Worm (Caenorhabditis elegans): ENCODE measurements around the gene mrps-22.

The mrps-22 gene

DNA sequence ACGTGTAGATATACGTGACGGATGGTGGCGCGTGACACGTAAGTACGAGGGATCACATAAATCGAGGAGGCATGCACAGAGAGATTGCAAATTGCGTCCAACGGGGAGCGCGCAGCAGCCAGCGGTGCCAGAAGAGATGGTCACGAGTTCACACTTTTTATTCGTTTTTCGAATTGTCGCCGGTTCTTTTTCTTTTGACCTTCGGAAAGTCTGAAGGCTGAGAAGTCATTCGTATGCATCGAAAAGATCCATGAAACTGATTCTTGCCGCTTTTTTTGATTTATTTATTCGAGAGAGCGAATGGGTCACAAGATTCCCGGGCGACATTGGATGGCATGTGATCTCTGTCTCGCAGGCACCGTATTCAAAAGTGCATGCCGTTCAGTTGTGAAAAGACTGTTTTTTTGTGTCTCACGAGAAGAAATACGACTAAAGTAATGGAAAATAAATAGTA, 23.4 kb upstream of the mrps-22 start (continued):
- TF ChIP-seq unc-130 (GFP tag; optimal IDR thresholded peaks at IDR 0.05) (no peak), lsy-2 (tag; optimal IDR thresholded peaks at IDR 0.05) (peak; percentile 13 to 63), duxl-1 (tag; optimal IDR thresholded peaks at IDR 0.05; ENCODE audit: poor library complexity) (peak; percentile 44), ceh-62 (tag; optimal IDR thresholded peaks at IDR 0.05) (no peak), hif-1 (tag; optimal IDR thresholded peaks at IDR 0.05) (peak in 1 of 2 experiments; percentile 77), dmd-6 (GFP tag; IDR thresholded peaks at IDR 0.05) (no peak), lin-38 (GFP tag; IDR thresholded peaks at IDR 0.05) (0 out of 2 replicates have a peak, but pooled peaks have one; percentile 16), dpl-1 (GFP tag; optimal IDR thresholded peaks at IDR 0.05) (peak; percentile 16), T26A8.4 (GFP tag; IDR thresholded peaks at IDR 0.05) (peak; percentile 17; the same call in 1 of the 2 replicates), hlh-30 (tag; optimal IDR thresholded peaks at IDR 0.05; ENCODE audit: insufficient read depth) (peak; percentile 98), hmg-1.1 (GFP tag; IDR thresholded peaks at IDR 0.05) (peak; percentile 70; the same call in 1 of the 2 replicates), mes-2 (tag; optimal IDR thresholded peaks at IDR 0.05; ENCODE audit: poor library complexity, severe bottlenecking) (peak; percentile 15), mep-1 (tag; optimal IDR thresholded peaks at IDR 0.05) (peak; percentile 74), zfp-2 (tag; optimal IDR thresholded peaks at IDR 0.05) (no peak), lir-3 (tag; optimal IDR thresholded peaks at IDR 0.05) (no peak), hlh-11 (tag; optimal IDR thresholded peaks at IDR 0.05) (peak; percentile 88), ctbp-1 (GFP tag; IDR thresholded peaks at IDR 0.05) (peak; percentile 51), nhr-76 (tag; optimal IDR thresholded peaks at IDR 0.05) (no peak), ztf-7 (tag; optimal IDR thresholded peaks at IDR 0.05) (no peak), lim-7 (GFP tag; IDR thresholded peaks at IDR 0.05) (no peak)

- no peak for TF ChIP-seq nhr-76 (tag; optimal IDR thresholded peaks at IDR 0.05)
- TF ChIP-seq duxl-1 (tag; optimal IDR thresholded peaks at IDR 0.05; ENCODE audit: poor library complexity), result peak; percentile 62
- TF ChIP-seq ZK337.2 (GFP tag; IDR thresholded peaks at IDR 0.05), result no peak
- TF ChIP-seq ztf-11 (tag; optimal IDR thresholded peaks at IDR 0.05), result no peak
- no peak for TF ChIP-seq lin-39 (tag; optimal IDR thresholded peaks at IDR 0.05)
- TF ChIP-seq nhr-237 (tag; optimal IDR thresholded peaks at IDR 0.05), result no peak
- peak; percentile 77 for TF ChIP-seq dve-1 (tag; optimal IDR thresholded peaks at IDR 0.05; ENCODE audit: insufficient read depth)
- no peak for TF ChIP-seq dmd-8 (GFP tag; IDR thresholded peaks at IDR 0.05)
- no peak for TF ChIP-seq attf-4 (tag; optimal IDR thresholded peaks at IDR 0.05)
- TF ChIP-seq dmd-6 (GFP tag; IDR thresholded peaks at IDR 0.05), result no peak
- TF ChIP-seq madf-5 (GFP tag; IDR thresholded peaks at IDR 0.05), result no peak
- TF ChIP-seq nhr-11 (tag; optimal IDR thresholded peaks at IDR 0.05), result no peak
- peak in 1 of 2 experiments; percentile 95 for TF ChIP-seq unc-62 (GFP tag; optimal IDR thresholded peaks at IDR 0.05 in 1 of 2)
- TF ChIP-seq unc-62 (tag; optimal IDR thresholded peaks at IDR 0.05), result no peak
- no peak for TF ChIP-seq lir-3 (tag; optimal IDR thresholded peaks at IDR 0.05)
- TF ChIP-seq mxl-3 (GFP tag; optimal IDR thresholded peaks at IDR 0.05), result no peak
- no peak for TF ChIP-seq snpc-4 (tag; optimal IDR thresholded peaks at IDR 0.05)
- TF ChIP-seq jun-1 (tag; optimal IDR thresholded peaks at IDR 0.05), result no peak
- peak; percentile 33 for TF ChIP-seq pqm-1 (tag; optimal IDR thresholded peaks at IDR 0.05)
- TF ChIP-seq T20F7.1 (GFP tag; optimal IDR thresholded peaks at IDR 0.05), result no peak
- 0 out of 2 replicates have a peak, but pooled peaks have one; percentile 13 for TF ChIP-seq ctbp-1 (GFP tag; IDR thresholded peaks at IDR 0.05)
- TF ChIP-seq mdl-1 (tag; optimal IDR thresholded peaks at IDR 0.05), result no peak
- TF ChIP-seq zip-2 (tag; optimal IDR thresholded peaks at IDR 0.05), result no peak
- no peak for TF ChIP-seq dpl-1 (GFP tag; optimal IDR thresholded peaks at IDR 0.05)
- no peak for TF ChIP-seq rbr-2 (tag; optimal IDR thresholded peaks at IDR 0.05)
- no peak for TF ChIP-seq nhr-48 (tag; optimal IDR thresholded peaks at IDR 0.05)
- no peak for TF ChIP-seq ceh-44 (GFP tag; IDR thresholded peaks at IDR 0.05)
- TF ChIP-seq Y5F2A.4 (GFP tag; optimal IDR thresholded peaks at IDR 0.05), result no peak
- TF ChIP-seq lin-38 (GFP tag; IDR thresholded peaks at IDR 0.05), result peak; percentile 62
- no peak for TF ChIP-seq ceh-28 (tag; optimal IDR thresholded peaks at IDR 0.05)
- no peak for TF ChIP-seq saeg-2 (GFP tag; IDR thresholded peaks at IDR 0.05)
- peak; percentile 53; the same call in 1 of the 2 replicates for TF ChIP-seq pha-4 (GFP tag; IDR thresholded peaks at IDR 0.05)
- no peak for TF ChIP-seq pha-4 (tag; optimal IDR thresholded peaks at IDR 0.05)
- no peak for TF ChIP-seq ceh-62 (tag; optimal IDR thresholded peaks at IDR 0.05)
- no peak for TF ChIP-seq Y48G9A.11 (GFP tag; IDR thresholded peaks at IDR 0.05)
- no peak for TF ChIP-seq hmg-1.1 (GFP tag; IDR thresholded peaks at IDR 0.05)
- TF ChIP-seq spr-3 (GFP tag; optimal IDR thresholded peaks at IDR 0.05), result no peak
- TF ChIP-seq dmd-9 (GFP tag; IDR thresholded peaks at IDR 0.05), result no peak
Measured at ce11 chrII:10559671-10560184, 22.7 kb upstream of the mrps-22 start.

All from whole organism, L4 larva.